Fruit fly (Drosophila melanogaster) whole organism, adult: ENCODE data around the gene CG13306.
A peak's percentile ranks its signal among the peaks of the same experiment; 100 is the strongest.

Source experiments
- CG12768 ChIP-seq: fragments of 200-800 bp; sonication (Bioruptor generic); optimal IDR thresholded peaks from 2 replicates; lab custom pipeline; 2017; ENCODE audit warnings: missing biosample characterization, missing genetic modification characterization, mild to moderate bottlenecking, moderate library complexity, missing genetic modification reagents
- CG14711 ChIP-seq: fragments of 200-800 bp; sonication (Bioruptor generic); optimal IDR thresholded peaks from 2 replicates; lab custom pipeline; 2018; ENCODE audit warnings: missing biosample characterization, mild to moderate bottlenecking, missing genetic modification characterization, moderate library complexity
- cic ChIP-seq: fragments of 200-800 bp; sonication (Bioruptor generic); optimal IDR thresholded peaks from 2 replicates; lab custom pipeline; 2017; ENCODE audit warnings: missing biosample characterization, mild to moderate bottlenecking, missing genetic modification characterization, moderate library complexity
- cnc ChIP-seq, 2 experiments: fragments of >200 bp; optimal IDR thresholded peaks; 2 replicates each; lab custom pipeline; 2017
- kay ChIP-seq: fragments of 200-800 bp; sonication (Bioruptor generic); peaks from one replicate; lab custom pipeline; 2016; ENCODE audit warnings: missing biosample characterization, missing genetic modification characterization, borderline replicate concordance
- pad ChIP-seq: fragments of 200-800 bp; sonication (Bioruptor generic); optimal IDR thresholded peaks from 3 replicates; lab custom pipeline; 2017; ENCODE audit warnings: missing biosample characterization, missing genetic modification characterization, mild to moderate bottlenecking, moderate library complexity, missing genetic modification reagents
- toe ChIP-seq: fragments of 200-800 bp; sonication (Bioruptor generic); optimal IDR thresholded peaks from 2 replicates; lab custom pipeline; 2016; ENCODE audit warnings: missing biosample characterization, missing genetic modification characterization

DNA sequence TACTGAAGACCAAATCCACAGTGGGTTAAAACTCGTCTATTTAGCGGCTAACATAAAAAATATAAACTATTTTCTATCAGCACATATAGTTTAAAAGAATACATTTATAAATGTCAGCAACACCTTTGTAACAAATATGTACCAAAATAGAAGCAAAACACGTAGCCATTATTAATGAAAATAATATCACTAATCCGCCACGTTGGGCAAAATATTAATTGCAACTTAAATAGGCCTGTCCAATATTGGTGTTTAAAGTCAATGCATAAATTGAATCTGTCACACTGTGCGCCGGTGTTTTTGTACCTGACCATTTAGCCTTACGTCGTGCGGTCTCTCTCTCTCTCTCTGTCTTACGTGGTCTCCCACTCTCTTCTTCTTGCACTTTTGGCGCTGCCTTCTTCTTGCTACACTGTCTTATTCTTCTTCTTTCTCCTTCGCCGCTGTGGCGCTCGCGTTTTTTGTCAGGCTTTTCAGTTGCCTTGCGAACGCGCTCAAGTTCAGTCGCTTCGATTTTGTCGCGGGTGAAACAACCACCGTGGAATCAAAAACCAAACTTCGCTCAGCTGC is 16.5 kb upstream of the CG13306 start:
- TF ChIP-seq kay: no peak
- no peak for TF ChIP-seq cnc (optimal IDR thresholded peaks at IDR 0.05; lab: Kevin White, UChicago)
- TF ChIP-seq CG14711: peak; percentile 76
- peak; percentile 35 for TF ChIP-seq cic (GFP tag; lab: Kevin White, UChicago)
- TF ChIP-seq toe (GFP tag; lab: Kevin White, UChicago): peak; percentile 69
- peak; percentile 87 for TF ChIP-seq CG12768 (GFP tag; lab: Kevin White, UChicago)
- TF ChIP-seq pad (GFP tag; lab: Kevin White, UChicago): peak; percentile 71
